Worm (Caenorhabditis elegans) whole organism, midembryonic: ENCODE results near the gene Y57E12AL.6.

Source experiments
- T22C8.4 ChIP-seq: fragments of 200-800 bp; sonication (Bioruptor generic); IDR thresholded peaks from 2 replicates; pipeline ENCODE4 v1.3.6; 2022; ENCODE audit warnings: missing genetic modification characterization, missing compliant biosample characterization
- klf-2 ChIP-seq: fragments of 200-800 bp; sonication (Bioruptor generic); conservative IDR thresholded peaks from 2 replicates; pipeline ENCODE4 v1.3.6; 2022; ENCODE audit warnings: missing genetic modification reagents, missing genetic modification characterization, missing compliant biosample characterization
- med-1 ChIP-seq: sonication (generic microtip); optimal IDR thresholded peaks from 2 replicates; lab custom pipeline; 2017; ENCODE audit warnings: missing genetic modification characterization, mild to moderate bottlenecking, missing compliant biosample characterization, antibody characterized with exemption, missing genetic modification reagents; ENCODE audit not compliant: insufficient read depth
- ref-1 ChIP-seq: fragments of 200-800 bp; sonication (Bioruptor generic); conservative IDR thresholded peaks from 2 replicates; pipeline ENCODE4 v1.3.6; 2022; ENCODE audit warnings: missing genetic modification reagents, missing genetic modification characterization, missing compliant biosample characterization
- tab-1 ChIP-seq: fragments of 200-800 bp; sonication (Bioruptor generic); IDR thresholded peaks from 2 replicates; pipeline ENCODE4 v1.3.6; 2022; ENCODE audit warnings: missing genetic modification characterization, missing compliant biosample characterization
- ztf-23 ChIP-seq: fragments of 200-800 bp; sonication (Bioruptor generic); IDR thresholded peaks from 2 replicates; pipeline ENCODE4 v1.3.6; 2022; ENCODE audit warnings: missing genetic modification reagents, missing genetic modification characterization, missing compliant biosample characterization
- ztf-29 ChIP-seq: fragments of 200-800 bp; sonication (Bioruptor generic); IDR thresholded peaks from 2 replicates; pipeline ENCODE4 v1.3.6; 2022; ENCODE audit warnings: missing genetic modification reagents, missing genetic modification characterization, missing compliant biosample characterization

- TF ChIP-seq T22C8.4 (GFP tag; lab: Robert Waterston, UW) (no peak), klf-2 (GFP tag; lab: Robert Waterston, UW) (no peak), ztf-29 (GFP tag; lab: Robert Waterston, UW) (no peak), ref-1 (GFP tag; lab: Robert Waterston, UW) (no peak), ztf-23 (GFP tag; lab: Robert Waterston, UW) (no peak), tab-1 (no peak), med-1 (GFP tag; lab: Kevin White, UChicago) (no peak)
Measured at ce11 chrV:7021772-7022171, 38.5 kb downstream of the Y57E12AL.6 start, which contains the start of gene F20A1.4.
